Worm (Caenorhabditis elegans) whole organism, midembryonic: ENCODE measurements around the gene cyk-1.

Experiments used
- ref-1 ChIP-seq: fragments of 200-800 bp; sonication (Bioruptor generic); conservative IDR thresholded peaks from 2 replicates; pipeline ENCODE4 v1.3.6; 2022; ENCODE audit warnings: missing genetic modification reagents, missing genetic modification characterization, missing compliant biosample characterization
- tab-1 ChIP-seq: fragments of 200-800 bp; sonication (Bioruptor generic); IDR thresholded peaks from 2 replicates; pipeline ENCODE4 v1.3.6; 2022; ENCODE audit warnings: missing genetic modification characterization, missing compliant biosample characterization

DNA sequence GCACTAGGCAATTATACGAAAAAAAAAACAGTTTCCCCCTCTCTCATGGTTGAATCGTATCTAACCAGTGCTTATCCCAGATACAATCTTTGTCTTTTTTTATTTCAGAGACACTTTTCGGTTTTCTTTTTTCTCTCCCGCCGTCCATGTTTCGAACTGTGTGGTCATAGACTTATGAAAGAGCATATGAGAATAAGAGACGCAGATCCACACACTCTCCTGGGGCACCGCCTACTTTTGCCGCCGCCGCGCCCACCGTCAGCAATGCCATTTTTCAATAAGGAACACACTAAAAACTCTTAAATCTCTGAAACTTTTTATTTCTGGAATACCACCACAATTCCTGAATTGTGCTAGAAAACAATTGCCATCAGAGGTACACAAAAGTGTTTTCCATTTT is 39.1 kb downstream of the cyk-1 start, which contains the start of gene prk-1:
- TF ChIP-seq ref-1 (GFP tag; lab: Robert Waterston, UW) (no peak), tab-1 (GFP tag; lab: Robert Waterston, UW) (no peak)
